Worm (Caenorhabditis elegans) whole organism, young adult: Measurements from ENCODE around the gene nlp-31.

ENCODE experiments used
- B0035.1 ChIP-seq: sonication (generic microtip); optimal IDR thresholded peaks from 2 replicates; lab custom pipeline; 2016; ENCODE audit warnings: missing genetic modification characterization, mild to moderate bottlenecking, missing compliant biosample characterization, missing genotype, missing genetic modification reagents
- B0261.1 ChIP-seq: sonication (generic microtip); optimal IDR thresholded peaks from 2 replicates; lab custom pipeline; 2016; ENCODE audit warnings: mild to moderate bottlenecking, missing genetic modification characterization, moderate library complexity, missing compliant biosample characterization
- C17E4.6 ChIP-seq: fragments of 200-800 bp; sonication (Bioruptor generic); IDR thresholded peaks from 2 replicates; pipeline ENCODE4 v1.3.6; 2022; ENCODE audit warnings: missing genetic modification reagents, missing genetic modification characterization, missing compliant biosample characterization
- F10E7.11 ChIP-seq: sonication (generic microtip); optimal IDR thresholded peaks from 2 replicates; lab custom pipeline; 2017; ENCODE audit warnings: mild to moderate bottlenecking, missing genetic modification characterization, moderate library complexity, missing compliant biosample characterization
- F23B12.7 ChIP-seq: sonication (generic microtip); optimal IDR thresholded peaks from 2 replicates; lab custom pipeline; 2017; ENCODE audit warnings: missing genetic modification characterization, mild to moderate bottlenecking, missing compliant biosample characterization, antibody characterized with exemption, moderate library complexity; ENCODE audit not compliant: insufficient read depth
- K12H6.12 ChIP-seq: fragments of 200-800 bp; sonication (Bioruptor generic); optimal IDR thresholded peaks from 2 replicates; lab custom pipeline; 2018; ENCODE audit warnings: mild to moderate bottlenecking, missing genetic modification characterization, missing compliant biosample characterization
- Y53G8AR.9 ChIP-seq: fragments of 200-800 bp; sonication (Bioruptor generic); conservative IDR thresholded peaks from 2 replicates; pipeline ENCODE4 v1.3.6; 2022; ENCODE audit warnings: missing genetic modification reagents, missing genetic modification characterization, missing compliant biosample characterization
- Y95B8A.8 ChIP-seq: fragments of 200-800 bp; sonication (Bioruptor generic); IDR thresholded peaks from 2 replicates; pipeline ENCODE4 v1.3.6; 2022; ENCODE audit warnings: missing genetic modification reagents, missing genetic modification characterization, missing compliant biosample characterization
- ZK185.1 ChIP-seq: sonication (generic microtip); optimal IDR thresholded peaks from 2 replicates; lab custom pipeline; 2016; ENCODE audit warnings: mild to moderate bottlenecking, missing genetic modification characterization, missing compliant biosample characterization; ENCODE audit not compliant: poor library complexity, severe bottlenecking
- aptf-3 ChIP-seq: fragments of 200-800 bp; sonication (Bioruptor generic); IDR thresholded peaks from 2 replicates; pipeline ENCODE4 v1.3.6; 2022; ENCODE audit warnings: missing genetic modification characterization, missing compliant biosample characterization
- ccch-3 ChIP-seq: fragments of 200-800 bp; sonication (Bioruptor generic); optimal IDR thresholded peaks from 2 replicates; lab custom pipeline; 2018; ENCODE audit warnings: mild to moderate bottlenecking, missing genetic modification characterization, missing compliant biosample characterization
- ceh-100 ChIP-seq: fragments of 200-800 bp; sonication (Bioruptor generic); IDR thresholded peaks from 2 replicates; pipeline ENCODE4 v1.3.6; 2022; ENCODE audit warnings: missing genetic modification reagents, missing genetic modification characterization, missing compliant biosample characterization
- ceh-40 ChIP-seq: fragments of 200-800 bp; sonication (Bioruptor generic); IDR thresholded peaks from 2 replicates; pipeline ENCODE4 v1.3.6; 2022; ENCODE audit warnings: missing genetic modification characterization, missing compliant biosample characterization
- ceh-91 ChIP-seq: fragments of 200-800 bp; sonication (Bioruptor generic); IDR thresholded peaks from 2 replicates; pipeline ENCODE4 v1.3.6; 2022; ENCODE audit warnings: missing genetic modification reagents, missing genetic modification characterization, missing compliant biosample characterization
- efl-1 ChIP-seq: fragments of 150-350 bp; optimal IDR thresholded peaks from 2 replicates; lab custom pipeline; 2014; ENCODE audit warnings: missing biosample characterization, missing genetic modification reagents, missing genetic modification characterization
- ekl-4 ChIP-seq: fragments of 200-800 bp; sonication (Bioruptor generic); IDR thresholded peaks from 2 replicates; pipeline ENCODE4 v1.3.6; 2022; ENCODE audit warnings: missing genetic modification reagents, missing genetic modification characterization, missing compliant biosample characterization
- ets-4 ChIP-seq: fragments of 200-800 bp; sonication (Bioruptor generic); optimal IDR thresholded peaks from 2 replicates; lab custom pipeline; 2018; ENCODE audit warnings: mild to moderate bottlenecking, missing genetic modification characterization, missing compliant biosample characterization
- fkh-3 ChIP-seq: sonication (generic microtip); optimal IDR thresholded peaks from 2 replicates; lab custom pipeline; 2016; ENCODE audit warnings: mild to moderate bottlenecking, missing genetic modification characterization, missing compliant biosample characterization
- hsf-1 ChIP-seq: fragments of 200-800 bp; sonication (Bioruptor generic); IDR thresholded peaks from 2 replicates; pipeline ENCODE4 v1.3.6; 2022; ENCODE audit warnings: missing genetic modification reagents, missing genetic modification characterization, missing compliant biosample characterization
- lag-1 ChIP-seq: fragments of 200-800 bp; sonication (Bioruptor generic); IDR thresholded peaks from 2 replicates; pipeline ENCODE4 v1.3.6; 2022; ENCODE audit warnings: missing genetic modification reagents, missing genetic modification characterization, missing compliant biosample characterization
- let-526 ChIP-seq: fragments of 200-800 bp; sonication (Bioruptor generic); IDR thresholded peaks from 2 replicates; pipeline ENCODE4 v1.3.6; 2022; ENCODE audit warnings: missing genetic modification reagents, missing genetic modification characterization, missing compliant biosample characterization
- lin-54 ChIP-seq: fragments of 200-800 bp; sonication (Bioruptor generic); optimal IDR thresholded peaks from 2 replicates; lab custom pipeline; 2018; ENCODE audit warnings: mild to moderate bottlenecking, missing genetic modification characterization, missing compliant biosample characterization
- lsl-1 ChIP-seq: fragments of 200-800 bp; sonication (Bioruptor generic); optimal IDR thresholded peaks from 2 replicates; lab custom pipeline; 2018; ENCODE audit warnings: mild to moderate bottlenecking, missing genetic modification characterization, moderate library complexity, missing compliant biosample characterization
- mel-28 ChIP-seq: sonication (generic microtip); optimal IDR thresholded peaks from 2 replicates; lab custom pipeline; 2016; ENCODE audit warnings: borderline replicate concordance, mild to moderate bottlenecking, missing genetic modification characterization, missing compliant biosample characterization
- nfya-1 ChIP-seq: sonication (generic microtip); optimal IDR thresholded peaks from 2 replicates; lab custom pipeline; 2017; ENCODE audit warnings: antibody characterized with exemption, missing compliant biosample characterization, missing genetic modification characterization, borderline replicate concordance; ENCODE audit not compliant: insufficient read depth
- nfyb-1 ChIP-seq: fragments of 200-800 bp; sonication (Bioruptor generic); IDR thresholded peaks from 2 replicates; pipeline ENCODE4 v1.3.6; 2022; ENCODE audit warnings: missing genetic modification reagents, missing genetic modification characterization, missing compliant biosample characterization
- nhr-120 ChIP-seq: fragments of 200-800 bp; sonication (Bioruptor generic); IDR thresholded peaks from 2 replicates; pipeline ENCODE4 v1.3.6; 2022; ENCODE audit warnings: missing genetic modification characterization, missing compliant biosample characterization
- nhr-179 ChIP-seq: sonication (generic microtip); optimal IDR thresholded peaks from 2 replicates; lab custom pipeline; 2016; ENCODE audit warnings: mild to moderate bottlenecking, missing genetic modification characterization, missing compliant biosample characterization
- nhr-27 ChIP-seq: fragments of 200-800 bp; sonication (Bioruptor generic); optimal IDR thresholded peaks from 2 replicates; lab custom pipeline; 2018; ENCODE audit warnings: mild to moderate bottlenecking, missing genetic modification characterization, moderate library complexity, missing compliant biosample characterization
- nhr-80 ChIP-seq: sonication (generic microtip); optimal IDR thresholded peaks from 2 replicates; lab custom pipeline; 2016; ENCODE audit warnings: missing genetic modification characterization, missing compliant biosample characterization
- sptf-2 ChIP-seq: fragments of 200-800 bp; sonication (Bioruptor generic); optimal IDR thresholded peaks from 2 replicates; lab custom pipeline; 2018; ENCODE audit warnings: mild to moderate bottlenecking, missing genetic modification characterization, missing compliant biosample characterization
- tlf-1 ChIP-seq: fragments of 200-800 bp; sonication (Bioruptor generic); optimal IDR thresholded peaks from 2 replicates; lab custom pipeline; 2018; ENCODE audit warnings: mild to moderate bottlenecking, missing genetic modification characterization, missing compliant biosample characterization
- unc-130 ChIP-seq: sonication (generic microtip); optimal IDR thresholded peaks from 2 replicates; lab custom pipeline; 2016; ENCODE audit warnings: missing genetic modification reagents, missing genetic modification characterization, missing compliant biosample characterization
- xnd-1 ChIP-seq: sonication (generic microtip); optimal IDR thresholded peaks from 2 replicates; lab custom pipeline; 2016; ENCODE audit warnings: missing genotype, missing genetic modification reagents, missing genetic modification characterization, missing compliant biosample characterization
- zim-3 ChIP-seq: sonication (generic microtip); optimal IDR thresholded peaks from 2 replicates; lab custom pipeline; 2017; ENCODE audit warnings: mild to moderate bottlenecking, missing genetic modification characterization, moderate library complexity, missing compliant biosample characterization
- ztf-25 ChIP-seq: fragments of 200-800 bp; sonication (Bioruptor generic); IDR thresholded peaks from 2 replicates; pipeline ENCODE4 v1.3.6; 2022; ENCODE audit warnings: missing genetic modification reagents, missing genetic modification characterization, missing compliant biosample characterization
- ztf-26 ChIP-seq: sonication (generic microtip); optimal IDR thresholded peaks from 2 replicates; lab custom pipeline; 2017; ENCODE audit warnings: missing genetic modification characterization, missing compliant biosample characterization
- ztf-28 ChIP-seq: fragments of 200-800 bp; sonication (Bioruptor generic); IDR thresholded peaks from 2 replicates; pipeline ENCODE4 v1.3.6; 2022; ENCODE audit warnings: missing genetic modification reagents, missing genetic modification characterization, missing compliant biosample characterization
- ztf-6 ChIP-seq: fragments of 200-800 bp; sonication (Bioruptor generic); IDR thresholded peaks from 2 replicates; pipeline ENCODE4 v1.3.6; 2022; ENCODE audit warnings: missing genetic modification reagents, missing genetic modification characterization, missing compliant biosample characterization

Gene nlp-31

DNA sequence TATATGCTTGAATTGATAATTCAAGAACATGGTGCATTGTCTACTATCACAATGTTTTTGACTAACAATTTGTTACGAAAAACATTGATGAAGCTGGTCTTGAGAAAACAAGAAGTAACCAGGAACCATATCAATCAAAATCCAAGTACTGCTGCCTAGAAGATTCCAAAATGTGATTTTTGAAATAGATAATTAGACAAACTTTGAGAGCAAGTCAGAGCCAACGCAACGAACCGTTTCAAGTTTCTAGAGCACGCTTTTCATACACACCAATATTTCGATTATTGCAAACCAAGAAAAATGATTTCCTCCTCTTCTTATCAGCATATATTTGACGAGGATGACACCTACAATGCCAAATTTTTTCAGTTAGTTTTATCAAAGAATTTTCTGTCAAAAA lies 36.9 kb downstream of the nlp-31 start, which contains the start of gene srw-89:
Gene srw-89 (plus strand): TSS at position 301 of the 400 bp plus-strand sequence.
- TF ChIP-seq C17E4.6 (no peak), F23B12.7 (tag; lab: Kevin White, UChicago) (no peak), F10E7.11 (tag; lab: Kevin White, UChicago) (no peak), xnd-1 (tag; lab: Kevin White, UChicago) (no peak), efl-1 (GFP tag; lab: Kevin White, UChicago) (no peak), let-526 (GFP tag; lab: Robert Waterston, UW) (no peak), B0035.1 (no peak), nhr-27 (tag; lab: Kevin White, UChicago) (no peak), ceh-91 (GFP tag; lab: Robert Waterston, UW) (no peak)

DNA sequence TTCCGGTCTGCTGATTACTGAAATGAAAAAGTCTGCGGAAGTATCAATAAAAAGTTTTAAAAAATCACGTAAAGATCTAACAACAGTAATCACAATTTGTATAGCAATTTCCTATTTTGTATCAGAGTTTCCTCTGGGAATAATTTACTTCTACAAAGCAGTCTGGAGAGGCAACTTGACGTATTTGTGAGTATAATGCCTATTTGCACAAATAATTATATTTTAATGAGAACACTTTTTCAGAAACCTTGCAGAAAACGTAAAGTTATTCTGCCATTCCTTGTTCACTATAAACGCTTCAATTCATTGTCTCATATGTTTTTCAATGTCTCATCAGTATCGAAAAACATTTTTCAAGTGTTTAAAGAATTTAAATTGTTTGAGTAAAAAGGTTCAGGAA lies 38.7 kb downstream of the nlp-31 start:
- TF ChIP-seq let-526 (GFP tag; lab: Robert Waterston, UW) (no peak), ZK185.1 (no peak), lin-54 (GFP tag; lab: Kevin White, UChicago) (no peak), hsf-1 (GFP tag; lab: Robert Waterston, UW) (no peak), mel-28 (no peak), tlf-1 (GFP tag; lab: Kevin White, UChicago) (no peak), Y95B8A.8 (no peak)
- TF ChIP-seq, all 124 proteins: peak for 0

DNA sequence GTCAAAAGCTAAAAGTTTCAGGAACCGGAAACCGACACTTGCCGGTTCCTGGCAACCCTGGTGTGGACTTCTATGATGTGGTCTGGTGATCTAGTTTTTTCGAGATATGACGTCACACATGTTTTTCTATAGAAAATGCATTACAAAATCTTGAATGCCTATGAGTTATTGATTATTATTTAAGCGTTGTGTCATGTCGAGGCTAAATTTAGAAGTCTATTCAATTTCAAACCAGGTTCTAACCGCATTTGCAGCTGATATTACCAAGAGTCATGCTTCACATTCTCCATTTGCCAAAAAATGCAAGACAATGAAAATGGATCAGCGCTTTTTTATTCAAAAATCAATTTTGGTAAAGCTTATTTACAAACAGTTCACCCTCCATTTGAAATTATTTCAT lies 39.3 kb downstream of the nlp-31 start, which contains the start of gene K09D9.3:
Gene K09D9.3 (plus strand): TSS at position 301 of the 400 bp plus-strand sequence.
- TF ChIP-seq lsl-1 (no peak), aptf-3 (GFP tag; lab: Robert Waterston, UW) (no peak), unc-130 (GFP tag; lab: Kevin White, UChicago) (no peak), nhr-80 (tag; lab: Kevin White, UChicago) (no peak), ztf-25 (GFP tag; lab: Robert Waterston, UW) (no peak)

DNA sequence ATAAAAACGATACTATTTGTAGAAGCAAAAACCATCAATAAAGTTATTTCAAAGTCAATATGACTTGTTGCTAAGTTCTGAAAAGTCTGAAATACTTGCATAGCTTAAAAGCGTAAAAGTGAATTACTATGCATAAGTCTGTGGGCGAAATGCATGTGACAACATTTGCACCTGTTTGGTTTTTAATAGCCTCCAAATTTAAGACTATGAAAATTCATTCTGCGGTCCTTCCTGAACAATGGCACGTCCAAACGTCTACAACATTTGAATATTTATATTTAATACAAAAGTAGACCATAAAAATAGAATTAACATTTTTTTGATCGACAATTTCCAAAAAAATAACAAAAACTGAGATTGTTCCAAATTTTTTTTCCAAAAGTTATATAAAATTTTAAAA lies 41.9 kb downstream of the nlp-31 start, which contains the start of gene K09D9.14:
Gene K09D9.14 (minus strand): TSS at position 101 of the 400 bp plus-strand sequence.
- TF ChIP-seq ztf-28 (no peak), ceh-40 (no peak), C17E4.6 (no peak), sptf-2 (GFP tag; lab: Kevin White, UChicago) (no peak), K12H6.12 (no peak), ZK185.1 (no peak), ztf-26 (no peak), zim-3 (tag; lab: Kevin White, UChicago) (no peak), nhr-120 (GFP tag; lab: Robert Waterston, UW) (no peak), ceh-100 (GFP tag; lab: Robert Waterston, UW) (no peak), nfyb-1 (GFP tag; lab: Robert Waterston, UW) (no peak), F23B12.7 (tag; lab: Kevin White, UChicago) (no peak), xnd-1 (tag; lab: Kevin White, UChicago) (no peak), nfya-1 (tag; lab: Kevin White, UChicago) (no peak), ekl-4 (GFP tag; lab: Robert Waterston, UW) (no peak), nhr-179 (tag; lab: Kevin White, UChicago) (no peak), lag-1 (no peak), Y95B8A.8 (no peak)

DNA sequence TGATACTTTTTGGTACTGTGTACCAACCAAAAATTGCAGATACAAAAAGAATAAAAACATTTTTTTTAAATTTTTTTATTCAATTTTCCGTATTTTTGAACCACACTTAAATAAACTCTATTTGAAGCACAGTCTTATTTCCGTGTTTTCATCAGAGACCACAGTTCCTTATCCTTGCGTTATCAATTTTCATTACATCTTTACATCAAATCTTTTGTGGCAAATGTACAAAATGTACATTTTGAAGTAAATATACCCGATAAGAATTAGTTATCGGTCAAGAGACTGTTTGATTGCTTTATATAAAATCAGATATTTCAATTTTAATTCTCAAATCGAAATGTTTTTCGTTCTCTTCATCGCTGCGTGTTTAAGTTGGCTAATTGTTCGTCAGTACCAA lies 42.5 kb downstream of the nlp-31 start, which contains the start of gene cyp-35A3:
Gene cyp-35A3 (plus strand): TSS at position 301 of the 400 bp plus-strand sequence.
- TF ChIP-seq fkh-3 (tag; lab: Kevin White, UChicago) (no peak), ets-4 (no peak), Y53G8AR.9 (GFP tag; lab: Robert Waterston, UW) (no peak), ccch-3 (GFP tag; lab: Kevin White, UChicago) (no peak), ztf-6 (no peak), B0261.1 (tag; lab: Kevin White, UChicago) (no peak), efl-1 (GFP tag; lab: Kevin White, UChicago) (no peak), ekl-4 (GFP tag; lab: Robert Waterston, UW) (no peak), B0035.1 (no peak), let-526 (GFP tag; lab: Robert Waterston, UW) (no peak)
